Fruit fly (Drosophila melanogaster) S2 (cell line): ENCODE data around the gene CG8319.

Source experiments
- CG8478 ChIP-seq: fragments of >200 bp; optimal IDR thresholded peaks from 2 replicates; lab custom pipeline; 2018
- CTCF ChIP-seq, 2 experiments: fragments of >200 bp; optimal IDR thresholded peaks; 2 replicates each; lab custom pipeline; 2018

dm6 chr3R:9632110-9632921, 5.2 kb downstream of the CG8319 start:
- TF ChIP-seq CG8478 (lab: Kevin White, UChicago), result no peak
- TF ChIP-seq CTCF (optimal IDR thresholded peaks at IDR 0.05; lab: Kevin White, UChicago), result no peak
